Fruit fly (Drosophila melanogaster): Measurements from ENCODE around the gene CG10559.

DNA sequence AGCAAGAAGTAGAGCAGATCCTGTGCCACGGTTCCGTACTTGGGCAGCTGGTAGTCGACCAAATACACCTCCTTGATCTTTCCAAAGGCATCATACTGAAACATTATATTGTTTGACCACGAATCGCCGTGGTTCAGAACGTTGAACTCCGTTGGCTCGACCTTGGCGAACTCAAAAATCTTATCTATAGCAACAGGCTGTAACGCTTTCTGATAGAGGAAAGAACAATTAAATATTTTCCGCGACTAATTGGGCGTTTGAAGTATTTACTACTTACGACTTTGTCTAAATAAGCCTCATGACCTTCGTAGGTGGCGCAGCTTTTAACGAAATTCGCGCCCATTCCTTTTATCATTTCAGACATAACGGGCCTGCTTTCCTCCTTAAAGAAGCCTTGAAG lies 5.8 kb upstream of the CG10559 start:
- no peak for TF ChIP-seq CG8478 (optimal IDR thresholded peaks at IDR 0.05)
- TF ChIP-seq CTCF (optimal IDR thresholded peaks at IDR 0.05) = no peak

Measured in S2 (cell line).